Fruit fly (Drosophila melanogaster): ENCODE measurements around the gene sens-2.

The sens-2 gene

DNA sequence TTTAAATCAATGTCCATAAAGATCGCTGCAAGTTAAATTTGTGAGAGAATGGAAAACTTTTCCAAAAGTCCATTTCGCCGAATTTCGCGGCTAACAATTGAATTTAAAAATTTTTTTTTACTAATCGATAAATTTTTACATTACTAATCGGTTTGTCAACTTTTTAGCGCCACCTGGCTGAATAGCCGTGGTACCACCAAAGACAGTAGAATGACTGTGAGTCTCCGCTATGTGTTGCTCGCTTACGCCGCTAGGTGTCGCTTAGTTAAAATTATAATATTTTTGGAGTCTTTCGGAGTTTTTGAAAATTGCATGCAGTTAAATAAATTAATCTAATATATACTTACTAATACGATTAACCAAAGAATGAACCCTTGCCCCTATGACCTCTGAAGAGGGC lies 24.3 kb upstream of the sens-2 start (continued):
- peak; percentile 66 for TF ChIP-seq Hmr (GFP tag; optimal IDR thresholded peaks at IDR 0.05)
- no peak for TF ChIP-seq usp (GFP tag; optimal IDR thresholded peaks at IDR 0.05)
- no peak for TF ChIP-seq CG11085 (GFP tag; IDR thresholded peaks at IDR 0.05)
- peak; percentile 77 for TF ChIP-seq CG8290 (GFP tag; optimal IDR thresholded peaks at IDR 0.05)
- no peak for TF ChIP-seq CG8290 (tag; optimal IDR thresholded peaks at IDR 0.05)
- peak in 1 of 2 experiments; percentile 9 for TF ChIP-seq bsh (GFP tag; optimal IDR thresholded peaks at IDR 0.05)
- no peak for TF ChIP-seq CG12942 (GFP tag; optimal IDR thresholded peaks at IDR 0.05)
- TF ChIP-seq sim (GFP tag; IDR thresholded peaks at IDR 0.05) = no peak
- peak; percentile 40; the same call in 1 of the 2 replicates for TF ChIP-seq unc-4 (GFP tag; IDR thresholded peaks at IDR 0.05; ENCODE audit: partially characterized antibody)
- no peak for TF ChIP-seq D (optimal IDR thresholded peaks at IDR 0.05)
- no peak for TF ChIP-seq D (GFP tag; optimal IDR thresholded peaks at IDR 0.05)
- no peak for TF ChIP-seq CG1832 (GFP tag; optimal IDR thresholded peaks at IDR 0.05)
- TF ChIP-seq tgo (GFP tag; IDR thresholded peaks at IDR 0.05) = 0 out of 3 replicates have a peak, but pooled peaks have one; percentile 29
- peak; percentile 24 for TF ChIP-seq gsb-n (tag; optimal IDR thresholded peaks at IDR 0.05)
- TF ChIP-seq CG10431 (GFP tag; optimal IDR thresholded peaks at IDR 0.05) = no peak
- peak; percentile 26 for TF ChIP-seq CG13775 (GFP tag; optimal IDR thresholded peaks at IDR 0.05)
- no peak for TF ChIP-seq fd3F (GFP tag; optimal IDR thresholded peaks at IDR 0.05)
- no peak for TF ChIP-seq gt (GFP tag; IDR thresholded peaks at IDR 0.05)
- TF ChIP-seq CG33213 (GFP tag; optimal IDR thresholded peaks at IDR 0.05) = peak; percentile 77
- TF ChIP-seq Drgx (GFP tag; IDR thresholded peaks at IDR 0.05) = no peak
- no peak for TF ChIP-seq CG1792 (GFP tag; optimal IDR thresholded peaks at IDR 0.05)
- TF ChIP-seq Dll (GFP tag; IDR thresholded peaks at IDR 0.05; ENCODE audit: partially characterized antibody) = 0 out of 4 replicates have a peak, but pooled peaks have one; percentile 33
- TF ChIP-seq Usf (GFP tag; optimal IDR thresholded peaks at IDR 0.05) = no peak
- no peak for TF ChIP-seq Xrp1 (GFP tag; IDR thresholded peaks at IDR 0.05)
- TF ChIP-seq Spps (tag; optimal IDR thresholded peaks at IDR 0.05) = no peak
- peak; percentile 53 for TF ChIP-seq Sry-δ (GFP tag; optimal IDR thresholded peaks at IDR 0.05)
- no peak for TF ChIP-seq CG9215 (GFP tag; IDR thresholded peaks at IDR 0.05)
- TF ChIP-seq CG3281 (GFP tag; optimal IDR thresholded peaks at IDR 0.05) = no peak
- TF ChIP-seq Asciz (GFP tag; optimal IDR thresholded peaks at IDR 0.05) = no peak
- no peak for TF ChIP-seq Oaz (GFP tag; IDR thresholded peaks at IDR 0.05)
- TF ChIP-seq Myb (GFP tag; optimal IDR thresholded peaks at IDR 0.05) = peak; percentile 67
- TF ChIP-seq dan (GFP tag; IDR thresholded peaks at IDR 0.05) = no peak
- TF ChIP-seq CG12769 (tag; optimal IDR thresholded peaks at IDR 0.05) = no peak
- peak in 1 of 3 experiments; percentile 47 for TF ChIP-seq Stat92E (GFP tag; optimal IDR thresholded peaks at IDR 0.05)
- no peak for TF ChIP-seq Blimp-1 (GFP tag; optimal IDR thresholded peaks at IDR 0.05)
- TF ChIP-seq pan (optimal IDR thresholded peaks at IDR 0.05) = no peak
- TF ChIP-seq pan (GFP tag; optimal IDR thresholded peaks at IDR 0.05 in 1 of 2, IDR thresholded peaks at IDR 0.05 in 1 of 2) = peak in 1 of 2 experiments; percentile 30
- no peak for TF ChIP-seq CG4730 (GFP tag; IDR thresholded peaks at IDR 0.05)
- TF ChIP-seq CG4282 (GFP tag; optimal IDR thresholded peaks at IDR 0.05) = no peak
- peak; percentile 13 for TF ChIP-seq Dip3 (GFP tag; optimal IDR thresholded peaks at IDR 0.05)
- TF ChIP-seq chn (GFP tag; optimal IDR thresholded peaks at IDR 0.05) = peak; percentile 23
- TF ChIP-seq CG14710 (tag; optimal IDR thresholded peaks at IDR 0.05) = peak; percentile 56
- no peak for TF ChIP-seq ci (GFP tag; IDR thresholded peaks at IDR 0.05)
- TF ChIP-seq CG9727 (GFP tag; optimal IDR thresholded peaks at IDR 0.05) = no peak
- TF ChIP-seq z (GFP tag; IDR thresholded peaks at IDR 0.05) = no peak
- TF ChIP-seq gem (tag; optimal IDR thresholded peaks at IDR 0.05) = peak; percentile 36
- no peak for TF ChIP-seq HLH4C (GFP tag; IDR thresholded peaks at IDR 0.05; ENCODE audit: partially characterized antibody)
- TF ChIP-seq jigr1 (GFP tag; IDR thresholded peaks at IDR 0.05) = no peak
- no peak for TF ChIP-seq Fer2 (tag; optimal IDR thresholded peaks at IDR 0.05)
- TF ChIP-seq disco-r (GFP tag; optimal IDR thresholded peaks at IDR 0.05) = peak; percentile 43
- peak; percentile 25 for TF ChIP-seq dmrt11E (tag; optimal IDR thresholded peaks at IDR 0.05)
- no peak for TF ChIP-seq CG12219 (GFP tag; optimal IDR thresholded peaks at IDR 0.05)

All from whole organism, embryonic.